Fruit fly (Drosophila melanogaster): ENCODE measurements around the gene PMCA.

- TF ChIP-seq bigmax (GFP tag; optimal IDR thresholded peaks at IDR 0.05), result no peak
- no peak for TF ChIP-seq shn (GFP tag; optimal IDR thresholded peaks at IDR 0.05)
- no peak for TF ChIP-seq CG2678 (tag; optimal IDR thresholded peaks at IDR 0.05)
- TF ChIP-seq Dll (GFP tag; IDR thresholded peaks at IDR 0.05; ENCODE audit: partially characterized antibody), result no peak
- no peak for TF ChIP-seq en (GFP tag; optimal IDR thresholded peaks at IDR 0.05)
- no peak for TF ChIP-seq CG16863 (GFP tag; optimal IDR thresholded peaks at IDR 0.05)
- TF ChIP-seq onecut (GFP tag; IDR thresholded peaks at IDR 0.05), result no peak
- no peak for TF ChIP-seq corto (GFP tag; optimal IDR thresholded peaks at IDR 0.05)
- TF ChIP-seq toy (GFP tag; IDR thresholded peaks at IDR 0.05), result no peak
- no peak for TF ChIP-seq tap (tag; optimal IDR thresholded peaks at IDR 0.05)
Measured at dm6 chr4:395505-395868, 36.8 kb upstream of the PMCA start, which contains the start of gene dati.

Data from whole organism, embryonic.